Fruit fly (Drosophila melanogaster): ENCODE measurements around the gene cDIP.

cDIP gene

DNA sequence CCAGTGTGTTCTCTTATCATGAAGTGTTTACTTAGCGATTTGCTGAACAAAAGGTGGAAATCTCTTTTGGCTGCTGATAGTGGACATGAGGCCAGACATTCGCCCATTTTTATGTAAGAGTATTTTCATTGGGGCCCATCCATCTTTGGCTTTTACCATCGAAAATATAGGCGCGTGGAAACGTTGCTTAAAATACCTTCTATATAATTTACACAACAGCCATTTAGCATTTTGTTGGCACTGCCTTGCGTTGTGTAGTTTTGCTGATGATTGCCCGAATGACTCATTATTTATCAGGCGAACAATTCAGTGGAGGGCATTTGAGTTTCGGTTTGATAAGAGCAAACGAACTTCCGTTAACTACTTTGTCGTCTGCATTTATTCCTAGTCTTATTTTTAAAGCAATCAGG, 733 bp upstream of the cDIP start (continued):
- TF ChIP-seq CG7745 (tag; optimal IDR thresholded peaks at IDR 0.05), result no peak
- no peak for TF ChIP-seq Dref (GFP tag; IDR thresholded peaks at IDR 0.05)
- TF ChIP-seq Mes4 (GFP tag; optimal IDR thresholded peaks at IDR 0.05), result peak; percentile 22
- peak; percentile 15 for TF ChIP-seq bcd (GFP tag; optimal IDR thresholded peaks at IDR 0.05)
- peak; percentile 53 for TF ChIP-seq CG18619 (GFP tag; optimal IDR thresholded peaks at IDR 0.05)
- TF ChIP-seq esg (GFP tag; conservative IDR thresholded peaks at IDR 0.05), result peak; percentile 20; the same call in 1 of the 2 replicates
- TF ChIP-seq slbo (GFP tag; IDR thresholded peaks at IDR 0.05), result peak; percentile 66
- no peak for TF ChIP-seq Sry-β (GFP tag; optimal IDR thresholded peaks at IDR 0.05)
- TF ChIP-seq Atf6 (GFP tag; IDR thresholded peaks at IDR 0.05), result peak; percentile 56
- TF ChIP-seq B-H2 (GFP tag; optimal IDR thresholded peaks at IDR 0.05), result peak; percentile 24
- TF ChIP-seq HmgZ (tag; optimal IDR thresholded peaks at IDR 0.05), result peak; percentile 84
- TF ChIP-seq CG13624 (GFP tag; optimal IDR thresholded peaks at IDR 0.05), result peak; percentile 12
- TF ChIP-seq HLH4C (GFP tag; IDR thresholded peaks at IDR 0.05; ENCODE audit: partially characterized antibody), result no peak
- TF ChIP-seq CG34376 (GFP tag; optimal IDR thresholded peaks at IDR 0.05), result peak; percentile 61
- TF ChIP-seq shn (GFP tag; optimal IDR thresholded peaks at IDR 0.05), result peak; percentile 11
- TF ChIP-seq CG10366 (GFP tag; IDR thresholded peaks at IDR 0.05), result 0 out of 2 replicates have a peak, but pooled peaks have one; percentile 41
- no peak for TF ChIP-seq hth (optimal IDR thresholded peaks at IDR 0.05)
- TF ChIP-seq ro (GFP tag; IDR thresholded peaks at IDR 0.05), result no peak
- TF ChIP-seq CG8944 (GFP tag; optimal IDR thresholded peaks at IDR 0.05), result peak; percentile 2
- no peak for TF ChIP-seq Camta (GFP tag; optimal IDR thresholded peaks at IDR 0.05)
- TF ChIP-seq CG11560 (tag; IDR thresholded peaks at IDR 0.05), result 0 out of 3 replicates have a peak, but pooled peaks have one; percentile 21
- TF ChIP-seq CG2678 (tag; optimal IDR thresholded peaks at IDR 0.05), result peak; percentile 53
- TF ChIP-seq gt (GFP tag; IDR thresholded peaks at IDR 0.05), result no peak
- TF ChIP-seq Nf-YC (tag; optimal IDR thresholded peaks at IDR 0.05), result no peak
- no peak for TF ChIP-seq CG31365 (tag; optimal IDR thresholded peaks at IDR 0.05)
- TF ChIP-seq chn (GFP tag; optimal IDR thresholded peaks at IDR 0.05), result no peak
- TF ChIP-seq CG2199 (GFP tag; IDR thresholded peaks at IDR 0.05), result peak; percentile 62; the same call in 1 of the 3 replicates
- no peak for TF ChIP-seq CG17802 (tag; optimal IDR thresholded peaks at IDR 0.05)
- TF ChIP-seq Six4 (GFP tag; optimal IDR thresholded peaks at IDR 0.05), result no peak
- no peak for TF ChIP-seq ab (GFP tag; optimal IDR thresholded peaks at IDR 0.05)
- no peak for TF ChIP-seq nerfin-1 (tag; optimal IDR thresholded peaks at IDR 0.05)
- no peak for TF ChIP-seq inv (GFP tag; IDR thresholded peaks at IDR 0.05; ENCODE audit: partially characterized antibody)
- TF ChIP-seq Ada2b (GFP tag; IDR thresholded peaks at IDR 0.05), result peak; percentile 41; the same call in 1 of the 2 replicates
- TF ChIP-seq nom (GFP tag; optimal IDR thresholded peaks at IDR 0.05), result no peak
- no peak for TF ChIP-seq nau (GFP tag; optimal IDR thresholded peaks at IDR 0.05)
- TF ChIP-seq CG9437 (GFP tag; optimal IDR thresholded peaks at IDR 0.05), result peak; percentile 9
- peak; percentile 31 for TF ChIP-seq Myb (GFP tag; optimal IDR thresholded peaks at IDR 0.05)
- TF ChIP-seq Lhr (GFP tag; optimal IDR thresholded peaks at IDR 0.05), result no peak
- TF ChIP-seq CG18599 (GFP tag; optimal IDR thresholded peaks at IDR 0.05), result peak; percentile 64
- no peak for TF ChIP-seq CG32772 (GFP tag; IDR thresholded peaks at IDR 0.05)
- peak; percentile 31; the same call in 1 of the 2 replicates for TF ChIP-seq NFAT (GFP tag; IDR thresholded peaks at IDR 0.05)
- TF ChIP-seq CG12659 (GFP tag; optimal IDR thresholded peaks at IDR 0.05), result peak; percentile 31
- TF ChIP-seq CG33557 (GFP tag; optimal IDR thresholded peaks at IDR 0.05), result no peak
- TF ChIP-seq CG4730 (GFP tag; IDR thresholded peaks at IDR 0.05), result 0 out of 2 replicates have a peak, but pooled peaks have one; percentile 21
- TF ChIP-seq CG4707 (GFP tag; optimal IDR thresholded peaks at IDR 0.05), result no peak
- no peak for TF ChIP-seq CG14710 (tag; optimal IDR thresholded peaks at IDR 0.05)
- TF ChIP-seq CG7357 (GFP tag; IDR thresholded peaks at IDR 0.05), result no peak
- TF ChIP-seq Stat92E (GFP tag; optimal IDR thresholded peaks at IDR 0.05), result no peak
- TF ChIP-seq ap (GFP tag; IDR thresholded peaks at IDR 0.05), result no peak
- TF ChIP-seq CG6689 (GFP tag; IDR thresholded peaks at IDR 0.05), result 0 out of 2 replicates have a peak, but pooled peaks have one; percentile 26
- TF ChIP-seq CTCF (GFP tag; optimal IDR thresholded peaks at IDR 0.05), result no peak

Measured in whole organism, embryonic.